Worm (Caenorhabditis elegans): Measurements from ENCODE around the gene ctsa-1.2.

The ctsa-1.2 gene

DNA sequence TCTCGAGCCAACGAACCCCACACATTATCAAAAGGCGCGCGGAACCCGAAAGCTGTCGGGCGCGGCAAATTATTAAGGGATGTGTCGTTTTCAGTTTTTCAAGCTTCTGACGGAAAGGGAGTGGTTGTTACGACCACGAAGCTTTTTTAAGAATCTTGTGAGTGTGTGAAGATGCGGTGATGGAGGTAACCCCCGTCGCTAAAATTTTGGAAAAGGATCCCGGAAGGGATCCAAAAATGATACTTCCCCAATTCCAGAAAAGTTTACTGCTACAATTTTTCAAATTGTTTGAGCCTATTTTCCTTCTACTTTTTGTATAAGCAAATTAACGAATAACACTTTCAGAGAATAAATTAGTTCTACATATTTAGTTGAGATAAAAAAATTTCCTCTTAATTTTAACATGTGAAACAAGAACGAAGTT, 17.5 kb downstream of the ctsa-1.2 start (continued):
- TF ChIP-seq hsf-1 (GFP tag; IDR thresholded peaks at IDR 0.05), result 0 out of 2 replicates have a peak, but pooled peaks have one; percentile 14
- TF ChIP-seq B0035.1 (tag; optimal IDR thresholded peaks at IDR 0.05), result no peak
- no peak for TF ChIP-seq ceh-91 (GFP tag; IDR thresholded peaks at IDR 0.05)
- no peak for TF ChIP-seq nhr-27 (tag; optimal IDR thresholded peaks at IDR 0.05)
- no peak for TF ChIP-seq T26A5.8 (tag; optimal IDR thresholded peaks at IDR 0.05)
- 0 out of 2 replicates have a peak, but pooled peaks have one; percentile 23 for TF ChIP-seq hmg-1.2 (GFP tag; IDR thresholded peaks at IDR 0.05)
- TF ChIP-seq F57C9.4 (tag; optimal IDR thresholded peaks at IDR 0.05), result no peak
- peak in 1 of 2 experiments; percentile 65 for TF ChIP-seq let-607 (tag; optimal IDR thresholded peaks at IDR 0.05)
- TF ChIP-seq repo-1 (tag; optimal IDR thresholded peaks at IDR 0.05), result no peak
- no peak for TF ChIP-seq ceh-27 (GFP tag; optimal IDR thresholded peaks at IDR 0.05)
- TF ChIP-seq xnd-1 (tag; optimal IDR thresholded peaks at IDR 0.05), result peak; percentile 18
- TF ChIP-seq nfyb-1 (GFP tag; IDR thresholded peaks at IDR 0.05), result peak; percentile 92
- TF ChIP-seq F37B4.10 (GFP tag; IDR thresholded peaks at IDR 0.05), result no peak
- no peak for TF ChIP-seq tbx-9 (tag; optimal IDR thresholded peaks at IDR 0.05; ENCODE audit: borderline replicate concordance)
- no peak for TF ChIP-seq aptf-3 (GFP tag; IDR thresholded peaks at IDR 0.05)
- TF ChIP-seq K12H6.12 (tag; optimal IDR thresholded peaks at IDR 0.05), result peak; percentile 50
- TF ChIP-seq madf-3 (GFP tag; IDR thresholded peaks at IDR 0.05), result no peak
- peak; percentile 45 for TF ChIP-seq snpc-3.4 (tag; optimal IDR thresholded peaks at IDR 0.05)
- no peak for TF ChIP-seq lin-40 (tag; optimal IDR thresholded peaks at IDR 0.05)
- TF ChIP-seq egl-18 (GFP tag; IDR thresholded peaks at IDR 0.05), result no peak
- no peak for TF ChIP-seq ccch-3 (GFP tag; optimal IDR thresholded peaks at IDR 0.05)
- TF ChIP-seq unc-62 (GFP tag; optimal IDR thresholded peaks at IDR 0.05), result no peak
- no peak for TF ChIP-seq sea-2 (GFP tag; IDR thresholded peaks at IDR 0.05)
- no peak for TF ChIP-seq ceh-58 (GFP tag; IDR thresholded peaks at IDR 0.05)
- TF ChIP-seq egl-44 (GFP tag; IDR thresholded peaks at IDR 0.05), result peak; percentile 33; the same call in 1 of the 2 replicates
- TF ChIP-seq mel-28 (tag; optimal IDR thresholded peaks at IDR 0.05; ENCODE audit: borderline replicate concordance), result no peak
- no peak for TF ChIP-seq mes-4 (tag; optimal IDR thresholded peaks at IDR 0.05)
- TF ChIP-seq attf-3 (GFP tag; conservative IDR thresholded peaks at IDR 0.05), result no peak
- TF ChIP-seq ceh-100 (GFP tag; IDR thresholded peaks at IDR 0.05), result 0 out of 2 replicates have a peak, but pooled peaks have one; percentile 55
- 0 out of 2 replicates have a peak, but pooled peaks have one; percentile 18 for TF ChIP-seq madf-6 (GFP tag; IDR thresholded peaks at IDR 0.05)
- no peak for TF ChIP-seq pha-4 (tag; optimal IDR thresholded peaks at IDR 0.05)
- peak; percentile 59 for TF ChIP-seq ztf-18 (tag; optimal IDR thresholded peaks at IDR 0.05)
- peak; percentile 24 for TF ChIP-seq ztf-22 (GFP tag; optimal IDR thresholded peaks at IDR 0.05)
- TF ChIP-seq ceh-40 (GFP tag; IDR thresholded peaks at IDR 0.05), result peak; percentile 73; the same call in 1 of the 2 replicates
- TF ChIP-seq unc-130 (GFP tag; optimal IDR thresholded peaks at IDR 0.05), result no peak
- no peak for TF ChIP-seq rec-8 (tag; optimal IDR thresholded peaks at IDR 0.05)
- TF ChIP-seq ztf-26 (tag; optimal IDR thresholded peaks at IDR 0.05), result peak; percentile 75
- TF ChIP-seq C06A6.2 (GFP tag; conservative IDR thresholded peaks at IDR 0.05), result peak; percentile 55; the same call in 1 of the 2 replicates
- no peak for TF ChIP-seq lir-1 (GFP tag; conservative IDR thresholded peaks at IDR 0.05)

DNA sequence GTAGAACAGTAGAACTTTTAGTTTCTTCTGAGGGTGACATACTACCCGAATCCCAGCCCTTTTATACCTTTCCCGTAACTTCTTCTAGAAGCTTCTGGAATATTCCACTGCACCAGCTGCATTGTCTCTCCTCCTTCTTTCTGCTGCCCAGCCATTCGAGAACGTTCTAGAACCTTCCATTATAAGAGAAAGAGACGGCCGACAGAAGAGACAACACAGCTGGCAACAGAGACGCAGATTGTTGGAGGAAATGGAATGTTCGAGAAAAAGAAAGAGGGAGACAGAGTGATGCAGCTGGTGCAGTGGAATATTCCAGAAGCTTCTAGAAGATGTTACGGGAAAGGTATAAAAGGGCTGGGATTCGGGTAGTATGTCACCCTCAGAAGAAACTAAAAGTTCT, 20.1 kb downstream of the ctsa-1.2 start, which contains the start of the genes F44E5.4 and F44E5.5:
Gene F44E5.4, minus strand, starts transcription at position 35 of the 400 bp plus-strand sequence.
Gene F44E5.5, plus strand, starts transcription at position 386 of the 400 bp plus-strand sequence.
- peak; percentile 98 for TF ChIP-seq F52B5.7 (tag; optimal IDR thresholded peaks at IDR 0.05)
- TF ChIP-seq zim-3 (tag; optimal IDR thresholded peaks at IDR 0.05), result peak; percentile 99
- peak; percentile 92 for TF ChIP-seq rcor-1 (GFP tag; IDR thresholded peaks at IDR 0.05)
- peak; percentile 88 to 90 for TF ChIP-seq let-607 (tag; optimal IDR thresholded peaks at IDR 0.05)
- peak; percentile 92 for TF ChIP-seq K12H6.12 (tag; optimal IDR thresholded peaks at IDR 0.05)
- peak; percentile 98 for TF ChIP-seq ztf-3 (GFP tag; optimal IDR thresholded peaks at IDR 0.05)
- peak; percentile 89 for TF ChIP-seq cebp-1 (GFP tag; IDR thresholded peaks at IDR 0.05)
- peak; percentile 80 for TF ChIP-seq cebp-1 (tag; optimal IDR thresholded peaks at IDR 0.05)
- TF ChIP-seq ceh-40 (GFP tag; IDR thresholded peaks at IDR 0.05), result peak; percentile 95
- peak; percentile 99 for TF ChIP-seq Y79H2A.3 (GFP tag; conservative IDR thresholded peaks at IDR 0.05)
- TF ChIP-seq B0019.2 (GFP tag; conservative IDR thresholded peaks at IDR 0.05), result peak; percentile 71; the same call in 1 of the 2 replicates
- peak; percentile 100 for TF ChIP-seq hmg-1.2 (GFP tag; IDR thresholded peaks at IDR 0.05)
- TF ChIP-seq atf-7 (tag; optimal IDR thresholded peaks at IDR 0.05), result peak; percentile 99
- peak; percentile 95 for TF ChIP-seq ztf-6 (GFP tag; IDR thresholded peaks at IDR 0.05)

All from whole organism, young adult.